Worm (Caenorhabditis elegans): ENCODE results near the gene F35D2.1.

Gene F35D2.1

DNA sequence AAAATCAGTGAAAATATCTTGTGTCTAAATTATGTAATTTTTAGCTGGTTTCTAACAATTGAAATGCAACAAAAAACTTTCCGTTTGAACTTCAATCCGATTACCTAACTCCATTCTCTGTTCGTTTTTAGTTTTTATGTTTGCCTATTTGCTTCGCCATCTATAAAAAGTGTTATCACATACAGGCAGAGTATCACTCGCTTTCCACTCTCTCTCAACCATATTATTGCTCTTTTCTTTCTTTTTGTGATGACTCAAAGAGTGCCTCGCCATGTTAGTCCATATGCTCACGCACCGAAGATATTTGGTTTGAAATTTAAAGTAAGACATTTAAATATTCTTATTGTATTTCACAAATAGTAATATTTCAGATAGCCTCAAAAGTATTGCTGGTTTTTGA is 40.8 kb upstream of the F35D2.1 start, which contains the start of gene ZK1290.13:
Gene ZK1290.13 (plus strand): TSS at position 73 of the 400 bp plus-strand sequence.
- TF ChIP-seq skn-1 (tag; optimal IDR thresholded peaks at IDR 0.05) (no peak), snpc-4 (tag; optimal IDR thresholded peaks at IDR 0.05) (no peak), nhr-28 (tag; optimal IDR thresholded peaks at IDR 0.05) (no peak), daf-16 (GFP tag; optimal IDR thresholded peaks at IDR 0.05) (no peak), daf-16 (tag; optimal IDR thresholded peaks at IDR 0.05) (peak; percentile 5), unc-62 (GFP tag; optimal IDR thresholded peaks at IDR 0.05 in 1 of 2) (no peak), unc-62 (tag; optimal IDR thresholded peaks at IDR 0.05) (no peak), mes-2 (tag; optimal IDR thresholded peaks at IDR 0.05; ENCODE audit: poor library complexity, severe bottlenecking) (no peak), hlh-30 (tag; optimal IDR thresholded peaks at IDR 0.05; ENCODE audit: insufficient read depth) (no peak), rbr-2 (tag; optimal IDR thresholded peaks at IDR 0.05) (no peak), dve-1 (tag; optimal IDR thresholded peaks at IDR 0.05; ENCODE audit: insufficient read depth) (peak; percentile 30), vab-7 (GFP tag; IDR thresholded peaks at IDR 0.05) (no peak), cey-2 (tag; optimal IDR thresholded peaks at IDR 0.05; ENCODE audit: borderline replicate concordance, insufficient read depth) (no peak), mxl-3 (GFP tag; optimal IDR thresholded peaks at IDR 0.05) (no peak), jun-1 (tag; optimal IDR thresholded peaks at IDR 0.05) (no peak), saeg-2 (GFP tag; IDR thresholded peaks at IDR 0.05) (no peak), ztf-7 (tag; optimal IDR thresholded peaks at IDR 0.05) (no peak), gei-8 (GFP tag; optimal IDR thresholded peaks at IDR 0.05) (no peak), lin-1 (GFP tag; IDR thresholded peaks at IDR 0.05) (no peak), hlh-11 (tag; optimal IDR thresholded peaks at IDR 0.05) (peak; percentile 6), php-3 (GFP tag; IDR thresholded peaks at IDR 0.05) (no peak), set-16 (GFP tag; IDR thresholded peaks at IDR 0.05) (no peak), pqm-1 (tag; optimal IDR thresholded peaks at IDR 0.05) (peak; percentile 58), aly-2 (tag; optimal IDR thresholded peaks at IDR 0.05) (no peak), nhr-77 (tag; optimal IDR thresholded peaks at IDR 0.05) (no peak), egl-43 (GFP tag; IDR thresholded peaks at IDR 0.05) (no peak), Y75B8A.6 (GFP tag; IDR thresholded peaks at IDR 0.05) (no peak), mxl-2 (GFP tag; conservative IDR thresholded peaks at IDR 0.05) (no peak)

DNA sequence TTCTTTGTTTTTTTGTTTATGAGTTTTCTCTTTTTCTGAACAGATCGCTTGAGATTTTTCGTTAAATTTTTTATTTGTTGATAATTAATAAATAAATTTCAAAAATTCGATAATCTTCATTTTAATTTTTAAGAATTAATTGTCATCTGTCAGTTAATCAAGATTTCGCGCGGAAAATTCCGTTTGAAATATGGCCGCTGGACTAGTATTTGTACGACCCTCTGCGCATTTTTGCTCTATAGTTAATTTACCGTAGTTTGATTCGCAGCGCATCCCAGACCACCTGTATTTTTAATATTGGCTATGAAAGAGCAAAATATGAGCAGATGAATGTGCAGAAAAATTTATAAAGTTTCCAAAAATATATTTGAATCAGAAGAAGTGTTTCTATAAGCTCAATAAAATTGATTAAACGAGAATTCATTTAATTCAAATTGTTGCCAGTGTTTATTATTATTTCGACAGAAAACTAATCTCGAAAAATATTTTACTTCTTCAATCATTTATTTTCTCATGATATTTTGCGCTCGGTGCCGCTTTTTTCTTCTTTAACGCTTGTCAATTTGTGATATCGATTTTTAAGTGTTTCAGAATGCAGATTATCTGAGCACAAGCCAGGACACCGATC is 38.0 kb upstream of the F35D2.1 start, which contains the start of gene nfi-1:
Gene nfi-1 (plus strand): TSS at position 578 of the 628 bp plus-strand sequence.
- TF ChIP-seq dpl-1 (GFP tag; optimal IDR thresholded peaks at IDR 0.05), result peak; percentile 78
- TF ChIP-seq Y75B8A.6 (GFP tag; IDR thresholded peaks at IDR 0.05), result no peak
- peak; percentile 42 for TF ChIP-seq T20F7.1 (GFP tag; optimal IDR thresholded peaks at IDR 0.05)
- peak; percentile 32 for TF ChIP-seq dve-1 (tag; optimal IDR thresholded peaks at IDR 0.05; ENCODE audit: insufficient read depth)
- TF ChIP-seq lin-15B (tag; optimal IDR thresholded peaks at IDR 0.05), result no peak
- no peak for TF ChIP-seq mdt-29 (GFP tag; IDR thresholded peaks at IDR 0.05)
- peak; percentile 19 for TF ChIP-seq nhr-77 (tag; optimal IDR thresholded peaks at IDR 0.05)
- TF ChIP-seq F49E8.2 (tag; optimal IDR thresholded peaks at IDR 0.05; ENCODE audit: borderline replicate concordance), result no peak
- peak; percentile 8 for TF ChIP-seq rbr-2 (tag; optimal IDR thresholded peaks at IDR 0.05)
- TF ChIP-seq hif-1 (tag; optimal IDR thresholded peaks at IDR 0.05), result peak in 1 of 2 experiments; percentile 66
- TF ChIP-seq zip-2 (tag; optimal IDR thresholded peaks at IDR 0.05), result no peak
- TF ChIP-seq mdl-1 (tag; optimal IDR thresholded peaks at IDR 0.05), result no peak
- TF ChIP-seq ceh-20 (GFP tag; IDR thresholded peaks at IDR 0.05), result no peak
- TF ChIP-seq unc-130 (GFP tag; optimal IDR thresholded peaks at IDR 0.05), result peak; percentile 65
- TF ChIP-seq lin-29 (GFP tag; IDR thresholded peaks at IDR 0.05), result no peak
- peak; percentile 66 for TF ChIP-seq lin-38 (GFP tag; IDR thresholded peaks at IDR 0.05)
- peak; percentile 43 for TF ChIP-seq mep-1 (tag; optimal IDR thresholded peaks at IDR 0.05)
- TF ChIP-seq hlh-11 (tag; optimal IDR thresholded peaks at IDR 0.05), result peak; percentile 36
- TF ChIP-seq mes-2 (tag; optimal IDR thresholded peaks at IDR 0.05; ENCODE audit: poor library complexity, severe bottlenecking), result peak; percentile 93
- TF ChIP-seq ama-1 (optimal IDR thresholded peaks at IDR 0.05), result no peak
- TF ChIP-seq lsy-2 (tag; optimal IDR thresholded peaks at IDR 0.05), result peak in 1 of 2 experiments; percentile 95
- peak; percentile 41 for TF ChIP-seq nhr-28 (tag; optimal IDR thresholded peaks at IDR 0.05)
